Worm (Caenorhabditis elegans): ENCODE measurements around the gene dhs-8.

Gene dhs-8

ce11 chrII:14506245-14506644, 8.4 kb downstream of the dhs-8 start, which contains the start of gene K10H10.12:
K10H10.12 (minus strand) TSS chrII:14506345.
- TF ChIP-seq ceh-16 (tag; optimal IDR thresholded peaks at IDR 0.05) (no peak), pha-4 (tag; optimal IDR thresholded peaks at IDR 0.05) (peak; percentile 41), nfya-1 (tag; optimal IDR thresholded peaks at IDR 0.05; ENCODE audit: insufficient read depth) (no peak), nhr-43 (tag; optimal IDR thresholded peaks at IDR 0.05; ENCODE audit: poor library complexity, severe bottlenecking) (no peak)

ce11 chrII:14507563-14507962, 9.7 kb downstream of the dhs-8 start, which contains the start of the genes K10H10.7 and K10H10.10:
K10H10.7 (minus strand) TSS chrII:14507663.
K10H10.10 (plus strand) TSS chrII:14507766.
- TF ChIP-seq elt-2 (tag; optimal IDR thresholded peaks at IDR 0.05) (no peak), nhr-23 (tag; optimal IDR thresholded peaks at IDR 0.05) (no peak), elt-3 (tag; optimal IDR thresholded peaks at IDR 0.05) (no peak), lin-39 (tag; optimal IDR thresholded peaks at IDR 0.05) (no peak), egl-27 (tag; optimal IDR thresholded peaks at IDR 0.05) (no peak), aly-2 (tag; optimal IDR thresholded peaks at IDR 0.05) (no peak), R02D3.7 (tag; optimal IDR thresholded peaks at IDR 0.05) (no peak), pha-4 (tag; optimal IDR thresholded peaks at IDR 0.05) (no peak), lin-15B (tag; optimal IDR thresholded peaks at IDR 0.05) (no peak), ceh-82 (tag; optimal IDR thresholded peaks at IDR 0.05) (no peak)

- TF ChIP-seq elt-2 (tag; optimal IDR thresholded peaks at IDR 0.05) (peak; percentile 54), unc-39 (tag; optimal IDR thresholded peaks at IDR 0.05) (no peak), nfya-1 (tag; optimal IDR thresholded peaks at IDR 0.05; ENCODE audit: insufficient read depth) (no peak), fos-1 (tag; optimal IDR thresholded peaks at IDR 0.05) (no peak), eor-1 (tag; optimal IDR thresholded peaks at IDR 0.05) (no peak), ceh-9 (tag; optimal IDR thresholded peaks at IDR 0.05) (no peak), nhr-23 (tag; optimal IDR thresholded peaks at IDR 0.05) (no peak), ceh-82 (tag; optimal IDR thresholded peaks at IDR 0.05) (no peak)
Measured at ce11 chrII:14510162-14510561, 12.3 kb downstream of the dhs-8 start.

ce11 chrII:14511189-14511588, 13.4 kb downstream of the dhs-8 start, which contains the start of gene K10H10.13:
K10H10.13 (minus strand) TSS chrII:14511289.
- TF ChIP-seq zag-1 (tag; optimal IDR thresholded peaks at IDR 0.05) (no peak), nhr-25 (tag; optimal IDR thresholded peaks at IDR 0.05) (no peak), fos-1 (tag; optimal IDR thresholded peaks at IDR 0.05) (no peak), egl-27 (tag; optimal IDR thresholded peaks at IDR 0.05) (no peak), jun-1 (tag; optimal IDR thresholded peaks at IDR 0.05) (no peak), nhr-77 (tag; optimal IDR thresholded peaks at IDR 0.05) (no peak), nhr-11 (tag; optimal IDR thresholded peaks at IDR 0.05) (no peak), nhr-43 (tag; optimal IDR thresholded peaks at IDR 0.05; ENCODE audit: poor library complexity, severe bottlenecking) (no peak), nhr-23 (tag; optimal IDR thresholded peaks at IDR 0.05) (no peak)

ce11 chrII:14515017-14515416, 17.2 kb downstream of the dhs-8 start, which contains the start of gene K10H10.9:
K10H10.9 (minus strand) TSS chrII:14515117.
- no peak for TF ChIP-seq lin-39 (tag; optimal IDR thresholded peaks at IDR 0.05)
- TF ChIP-seq unc-39 (tag; optimal IDR thresholded peaks at IDR 0.05), result no peak
- no peak for TF ChIP-seq nhr-76 (tag; optimal IDR thresholded peaks at IDR 0.05)

ce11 chrII:14522037-14522436, 24.2 kb downstream of the dhs-8 start, which contains the start of gene btb-19:
btb-19 (minus strand) TSS chrII:14522137.
- TF ChIP-seq lin-15B (tag; optimal IDR thresholded peaks at IDR 0.05), result no peak
- TF ChIP-seq unc-39 (tag; optimal IDR thresholded peaks at IDR 0.05), result no peak
- no peak for TF ChIP-seq daf-12 (tag; optimal IDR thresholded peaks at IDR 0.05)
- no peak for TF ChIP-seq pqm-1 (tag; optimal IDR thresholded peaks at IDR 0.05)
- TF ChIP-seq tbx-2 (tag; optimal IDR thresholded peaks at IDR 0.05), result no peak
- no peak for TF ChIP-seq eor-1 (tag; optimal IDR thresholded peaks at IDR 0.05)
- no peak for TF ChIP-seq lsy-12 (tag; optimal IDR thresholded peaks at IDR 0.05)
- TF ChIP-seq elt-2 (tag; optimal IDR thresholded peaks at IDR 0.05), result no peak
- no peak for TF ChIP-seq nhr-23 (tag; optimal IDR thresholded peaks at IDR 0.05)
- no peak for TF ChIP-seq ama-1 (optimal IDR thresholded peaks at IDR 0.05)
- TF ChIP-seq elt-1 (tag; optimal IDR thresholded peaks at IDR 0.05), result no peak
- TF ChIP-seq skn-1 (tag; optimal IDR thresholded peaks at IDR 0.05), result no peak
- TF ChIP-seq nhr-12 (tag; optimal IDR thresholded peaks at IDR 0.05), result no peak
- no peak for TF ChIP-seq nhr-25 (tag; optimal IDR thresholded peaks at IDR 0.05)
- no peak for TF ChIP-seq lin-39 (tag; optimal IDR thresholded peaks at IDR 0.05)
- TF ChIP-seq ceh-16 (tag; optimal IDR thresholded peaks at IDR 0.05), result no peak

Measured in whole organism, L3 larva.